Fruit fly (Drosophila melanogaster) whole organism, embryonic: Measurements from ENCODE around the gene QC.

Experiments
- BtbVII ChIP-seq: fragments of 200-800 bp; sonication (Bioruptor generic); optimal IDR thresholded peaks from 3 replicates; lab custom pipeline; 2017; ENCODE audit warnings: missing biosample characterization, mild to moderate bottlenecking, missing genetic modification characterization
- CG10147 ChIP-seq: fragments of 200-800 bp; sonication (Bioruptor generic); optimal IDR thresholded peaks from 2 replicates; lab custom pipeline; 2019; ENCODE audit warnings: missing biosample characterization, mild to moderate bottlenecking, missing genetic modification characterization, moderate library complexity
- CG10543 ChIP-seq: fragments of 200-800 bp; sonication (Bioruptor generic); optimal IDR thresholded peaks from 3 replicates; lab custom pipeline; 2017; ENCODE audit warnings: missing biosample characterization, mild to moderate bottlenecking, missing genetic modification characterization, moderate library complexity
- CG11695 ChIP-seq: fragments of 200-800 bp; sonication (Bioruptor generic); IDR thresholded peaks from 3 replicates; pipeline ENCODE4 v1.3.6; 2022; ENCODE audit warnings: missing biosample characterization, missing genetic modification characterization
- CG12104 ChIP-seq: fragments of 200-800 bp; sonication (Bioruptor generic); optimal IDR thresholded peaks from 3 replicates; lab custom pipeline; 2016; ENCODE audit warnings: missing biosample characterization, missing genetic modification characterization
- CG12744 ChIP-seq: fragments of 200-800 bp; sonication (Bioruptor generic); optimal IDR thresholded peaks from 2 replicates; lab custom pipeline; 2016; ENCODE audit warnings: missing biosample characterization, missing genetic modification characterization
- CG13123 ChIP-seq: fragments of 200-800 bp; sonication (Bioruptor generic); optimal IDR thresholded peaks from 2 replicates; lab custom pipeline; 2016; ENCODE audit warnings: missing biosample characterization, missing genetic modification characterization
- CG15073 ChIP-seq: fragments of 200-800 bp; sonication (Bioruptor generic); optimal IDR thresholded peaks from 2 replicates; lab custom pipeline; 2016; ENCODE audit warnings: missing biosample characterization, missing genetic modification characterization
- CG17385 ChIP-seq: fragments of 200-800 bp; sonication (Bioruptor generic); optimal IDR thresholded peaks from 3 replicates; lab custom pipeline; 2018; ENCODE audit warnings: missing biosample characterization, mild to moderate bottlenecking, missing genetic modification characterization
- CG17612 ChIP-seq: fragments of 200-800 bp; sonication (Bioruptor generic); IDR thresholded peaks from 2 replicates; pipeline ENCODE4 v1.3.6; 2022; ENCODE audit warnings: missing biosample characterization, missing genetic modification characterization
- CG1792 ChIP-seq: fragments of 200-800 bp; sonication (Bioruptor generic); optimal IDR thresholded peaks from 2 replicates; lab custom pipeline; 2016; ENCODE audit warnings: missing biosample characterization, missing genetic modification characterization
- CG18476 ChIP-seq: fragments of 200-800 bp; sonication (Bioruptor generic); optimal IDR thresholded peaks from 2 replicates; lab custom pipeline; 2016; ENCODE audit warnings: missing biosample characterization, mild to moderate bottlenecking, missing genetic modification characterization
- CG2678 ChIP-seq: fragments of 200-800 bp; sonication (Bioruptor generic); optimal IDR thresholded peaks from 3 replicates; lab custom pipeline; 2019; ENCODE audit warnings: missing biosample characterization, mild to moderate bottlenecking, missing genetic modification characterization, moderate library complexity
- CG32767 ChIP-seq: fragments of 200-800 bp; sonication (Bioruptor generic); IDR thresholded peaks from 2 replicates; pipeline ENCODE4 v1.3.6; 2022; ENCODE audit warnings: missing biosample characterization, missing genetic modification characterization
- CG6175 ChIP-seq: fragments of 200-800 bp; sonication (Bioruptor generic); IDR thresholded peaks from 3 replicates; pipeline ENCODE4 v1.3.6; 2022; ENCODE audit warnings: missing biosample characterization, missing genetic modification characterization
- CG6791 ChIP-seq: fragments of 200-800 bp; sonication (Bioruptor generic); IDR thresholded peaks from 3 replicates; pipeline ENCODE4 v1.3.6; 2022; ENCODE audit warnings: missing biosample characterization, missing genetic modification characterization; ENCODE audit not compliant: partially characterized antibody
- CG8290 ChIP-seq, 3 experiments: fragments of 200-800 bp; sonication (Bioruptor generic); optimal IDR thresholded peaks; 2 replicates each; lab custom pipeline; 2016 to 2019; ENCODE audit warnings: missing biosample characterization in 3 of 3, missing genetic modification characterization in 3 of 3, mild to moderate bottlenecking in 2 of 3, moderate library complexity in 1 of 3
- Dref ChIP-seq: fragments of 200-800 bp; sonication (Bioruptor generic); IDR thresholded peaks from 2 replicates; pipeline ENCODE4 v1.3.6; 2022; ENCODE audit warnings: missing biosample characterization, missing genetic modification characterization
- Ets97D ChIP-seq: fragments of 200-800 bp; sonication (Bioruptor generic); optimal IDR thresholded peaks from 3 replicates; lab custom pipeline; 2016; ENCODE audit warnings: missing biosample characterization, missing genetic modification characterization
- Fer3 ChIP-seq: fragments of 200-800 bp; sonication (Bioruptor generic); optimal IDR thresholded peaks from 2 replicates; lab custom pipeline; 2018; ENCODE audit warnings: missing biosample characterization, mild to moderate bottlenecking, missing genetic modification characterization, moderate library complexity
- Gug ChIP-seq: fragments of 200-800 bp; sonication (Bioruptor generic); IDR thresholded peaks from 4 replicates; pipeline ENCODE4 v1.3.6; 2022; ENCODE audit warnings: missing biosample characterization, missing genetic modification characterization
- HHEX ChIP-seq: fragments of 200-800 bp; sonication (Bioruptor generic); optimal IDR thresholded peaks from 3 replicates; lab custom pipeline; 2017; ENCODE audit warnings: missing biosample characterization, mild to moderate bottlenecking, missing genetic modification characterization, missing genetic modification reagents
- HLH54F ChIP-seq: fragments of 200-800 bp; sonication (Bioruptor generic); optimal IDR thresholded peaks from 3 replicates; lab custom pipeline; 2016; ENCODE audit warnings: missing biosample characterization, missing genetic modification characterization
- Hr3 ChIP-seq: fragments of 200-800 bp; sonication (Bioruptor generic); optimal IDR thresholded peaks from 3 replicates; lab custom pipeline; 2016; ENCODE audit warnings: missing biosample characterization, missing genetic modification characterization
- MBD-R2 ChIP-seq: fragments of 200-800 bp; sonication (Bioruptor generic); IDR thresholded peaks from 2 replicates; pipeline ENCODE4 v1.3.6; 2022; ENCODE audit warnings: missing biosample characterization, missing genetic modification characterization
- Mad ChIP-seq: fragments of 200-800 bp; sonication (Bioruptor generic); optimal IDR thresholded peaks from 2 replicates; lab custom pipeline; 2016; ENCODE audit warnings: missing biosample characterization, missing genetic modification characterization
- Myb ChIP-seq: fragments of 200-800 bp; sonication (Bioruptor generic); optimal IDR thresholded peaks from 2 replicates; lab custom pipeline; 2016; ENCODE audit warnings: missing biosample characterization, missing genetic modification characterization
- Ravus ChIP-seq: fragments of 200-800 bp; sonication (Bioruptor generic); IDR thresholded peaks from 2 replicates; pipeline ENCODE4 v1.3.6; 2022; ENCODE audit warnings: missing biosample characterization, missing genetic modification characterization
- bcd ChIP-seq: fragments of 200-800 bp; sonication (Bioruptor generic); optimal IDR thresholded peaks from 2 replicates; lab custom pipeline; 2017; ENCODE audit warnings: missing biosample characterization, mild to moderate bottlenecking, missing genetic modification characterization
- croc ChIP-seq: fragments of 200-800 bp; sonication (Bioruptor generic); conservative IDR thresholded peaks from 3 replicates; pipeline ENCODE4 v1.3.6; 2022; ENCODE audit warnings: missing biosample characterization, missing genetic modification characterization
- disco-r ChIP-seq: fragments of 200-800 bp; sonication (Bioruptor generic); optimal IDR thresholded peaks from 2 replicates; lab custom pipeline; 2016; ENCODE audit warnings: missing biosample characterization, missing genetic modification characterization
- emc ChIP-seq: fragments of 200-800 bp; sonication (Bioruptor generic); optimal IDR thresholded peaks from 2 replicates; lab custom pipeline; 2016; ENCODE audit warnings: missing biosample characterization, missing genetic modification characterization
- esg ChIP-seq: fragments of 200-800 bp; sonication (Bioruptor generic); conservative IDR thresholded peaks from 2 replicates; pipeline ENCODE4 v1.3.6; 2022; ENCODE audit warnings: missing biosample characterization, missing genetic modification characterization
- gcm2 ChIP-seq: fragments of 200-800 bp; sonication (Bioruptor generic); optimal IDR thresholded peaks from 2 replicates; lab custom pipeline; 2016; ENCODE audit warnings: missing biosample characterization, missing genetic modification characterization
- gsb ChIP-seq: fragments of 200-800 bp; sonication (Bioruptor generic); IDR thresholded peaks from 2 replicates; pipeline ENCODE4 v1.3.6; 2022; ENCODE audit warnings: missing biosample characterization, missing genetic modification characterization
- jigr1 ChIP-seq: fragments of 200-800 bp; sonication (Bioruptor generic); IDR thresholded peaks from 3 replicates; pipeline ENCODE4 v1.3.6; 2022; ENCODE audit warnings: missing biosample characterization, missing genetic modification characterization
- jing ChIP-seq: fragments of 200-800 bp; sonication (Bioruptor generic); optimal IDR thresholded peaks from 2 replicates; lab custom pipeline; 2018; ENCODE audit warnings: missing biosample characterization, mild to moderate bottlenecking, missing genetic modification characterization
- lola ChIP-seq, 3 experiments: fragments of >200 bp in 2 of 3; fragments of 200-800 bp in 1 of 3; sonication (Bioruptor generic) in 1 of 3; optimal IDR thresholded peaks; 2 replicates each; lab custom pipeline; 2017 to 2019; ENCODE audit warnings: missing biosample characterization in 3 of 3, missing genetic modification characterization in 3 of 3, mild to moderate bottlenecking in 1 of 3, moderate library complexity in 1 of 3
- lov ChIP-seq, 2 experiments: fragments of 200-800 bp in 1 of 2; fragments of >200 bp in 1 of 2; sonication (Bioruptor generic) in 1 of 2; IDR thresholded peaks in 1 of 2; optimal IDR thresholded peaks in 1 of 2; 2 replicates in 1 of 2; 3 replicates in 1 of 2; pipeline versions ENCODE4 v1.3.6 to Lab custom; 2017 to 2022; ENCODE audit warnings: missing biosample characterization in 1 of 2, missing genetic modification characterization in 1 of 2
- nmo ChIP-seq: fragments of 200-800 bp; sonication (Bioruptor generic); optimal IDR thresholded peaks from 2 replicates; lab custom pipeline; 2018; ENCODE audit warnings: missing biosample characterization, mild to moderate bottlenecking, missing genetic modification characterization, moderate library complexity
- org-1 ChIP-seq: fragments of 200-800 bp; sonication (Bioruptor generic); optimal IDR thresholded peaks from 2 replicates; lab custom pipeline; 2017; ENCODE audit warnings: missing biosample characterization, missing genetic modification characterization
- pfk ChIP-seq: fragments of 200-800 bp; sonication (Bioruptor generic); optimal IDR thresholded peaks from 2 replicates; lab custom pipeline; 2018; ENCODE audit warnings: missing biosample characterization, mild to moderate bottlenecking, missing genetic modification characterization, moderate library complexity
- pho ChIP-seq: fragments of 200-800 bp; sonication (Bioruptor generic); optimal IDR thresholded peaks from 2 replicates; lab custom pipeline; 2016; ENCODE audit warnings: missing biosample characterization, missing genetic modification characterization
- pnt ChIP-seq: fragments of 200-800 bp; sonication (Bioruptor generic); optimal IDR thresholded peaks from 3 replicates; lab custom pipeline; 2016; ENCODE audit warnings: missing biosample characterization, missing genetic modification characterization
- pzg ChIP-seq: fragments of 200-800 bp; sonication (Bioruptor generic); optimal IDR thresholded peaks from 3 replicates; lab custom pipeline; 2018; ENCODE audit warnings: missing biosample characterization, mild to moderate bottlenecking, missing genetic modification characterization, moderate library complexity
- ro ChIP-seq: fragments of 200-800 bp; sonication (Bioruptor generic); IDR thresholded peaks from 2 replicates; pipeline ENCODE4 v1.3.6; 2022; ENCODE audit warnings: missing biosample characterization, missing genetic modification characterization
- schlank ChIP-seq: fragments of 200-800 bp; sonication (Bioruptor generic); optimal IDR thresholded peaks from 2 replicates; lab custom pipeline; 2018; ENCODE audit warnings: missing biosample characterization, mild to moderate bottlenecking, missing genetic modification characterization
- trem ChIP-seq: fragments of 200-800 bp; optimal IDR thresholded peaks from 3 replicates; lab custom pipeline; 2019; ENCODE audit warnings: missing biosample characterization, mild to moderate bottlenecking, missing genetic modification characterization, moderate library complexity
- yki ChIP-seq: fragments of >200 bp; optimal IDR thresholded peaks from 3 replicates; lab custom pipeline; 2018

The QC gene

dm6 chr3L:5871201-5871600 is 31.1 kb downstream of the QC start, which contains the start of gene CG5568:
Gene CG5568 (plus strand): TSS chr3L:5871501.
- TF ChIP-seq ro (GFP tag; lab: Robert Waterston, UW) (no peak), CG12104 (GFP tag; lab: Kevin White, UChicago) (no peak), Ets97D (GFP tag; lab: Kevin White, UChicago) (no peak), lola (GFP tag; optimal IDR thresholded peaks at IDR 0.05; lab: Kevin White, UChicago) (no peak), HHEX (GFP tag; lab: Kevin White, UChicago) (no peak), yki (lab: Kevin White, UChicago) (no peak), CG1792 (GFP tag; lab: Kevin White, UChicago) (no peak), gcm2 (GFP tag; lab: Kevin White, UChicago) (no peak), gsb (GFP tag; lab: Robert Waterston, UW) (no peak), Gug (no peak), BtbVII (GFP tag; lab: Kevin White, UChicago) (no peak), Ravus (no peak), CG6175 (GFP tag; lab: Robert Waterston, UW) (no peak), disco-r (GFP tag; lab: Kevin White, UChicago) (no peak), trem (no peak), emc (GFP tag; lab: Kevin White, UChicago) (no peak)

- no peak for TF ChIP-seq CG2678 (tag; lab: Kevin White, UChicago)
- TF ChIP-seq croc (GFP tag; lab: Robert Waterston, UW), result peak; percentile 68
- TF ChIP-seq CG13123, result no peak
- peak; percentile 54 for TF ChIP-seq pnt (GFP tag; lab: Kevin White, UChicago)
- peak; percentile 22; the same call in 1 of the 2 replicates for TF ChIP-seq esg
- no peak for TF ChIP-seq schlank
- TF ChIP-seq pzg (GFP tag; lab: Kevin White, UChicago), result peak; percentile 31
- peak; percentile 94 for TF ChIP-seq CG8290 (GFP tag; optimal IDR thresholded peaks at IDR 0.05; lab: Kevin White, UChicago)
- no peak for TF ChIP-seq CG8290 (tag; optimal IDR thresholded peaks at IDR 0.05; lab: Kevin White, UChicago)
- TF ChIP-seq CG15073 (GFP tag; lab: Kevin White, UChicago), result no peak
- peak; percentile 1 for TF ChIP-seq Mad (GFP tag; lab: Kevin White, UChicago)
- peak; percentile 23 for TF ChIP-seq pfk (GFP tag; lab: Kevin White, UChicago)
- TF ChIP-seq CG17385 (GFP tag; lab: Kevin White, UChicago), result no peak
- 0 out of 2 replicates have a peak, but pooled peaks have one; percentile 8 for TF ChIP-seq Dref
- 0 out of 2 replicates have a peak, but pooled peaks have one; percentile 25 for TF ChIP-seq CG32767 (GFP tag; lab: Robert Waterston, UW)
- TF ChIP-seq pho (GFP tag; lab: Kevin White, UChicago), result peak; percentile 44
- no peak for TF ChIP-seq lov (optimal IDR thresholded peaks at IDR 0.05; lab: Kevin White, UChicago)
- peak; percentile 70; the same call in 1 of the 3 replicates for TF ChIP-seq lov (GFP tag; IDR thresholded peaks at IDR 0.05; lab: Robert Waterston, UW)
- no peak for TF ChIP-seq CG10147
- TF ChIP-seq nmo, result peak; percentile 66
- peak; percentile 43 for TF ChIP-seq CG18476 (GFP tag; lab: Kevin White, UChicago)
- peak; percentile 21; the same call in 1 of the 2 replicates for TF ChIP-seq CG17612 (GFP tag; lab: Robert Waterston, UW)
- TF ChIP-seq bcd (GFP tag; lab: Kevin White, UChicago), result peak; percentile 54
- no peak for TF ChIP-seq org-1 (GFP tag; lab: Kevin White, UChicago)
- TF ChIP-seq HLH54F (GFP tag; lab: Kevin White, UChicago), result peak; percentile 34
- TF ChIP-seq jing (GFP tag; lab: Kevin White, UChicago), result peak; percentile 7
- no peak for TF ChIP-seq CG10543 (GFP tag; lab: Kevin White, UChicago)
- TF ChIP-seq CG11695 (GFP tag; lab: Robert Waterston, UW), result no peak
- peak; percentile 33; the same call in 1 of the 2 replicates for TF ChIP-seq MBD-R2 (GFP tag; lab: Robert Waterston, UW)
- peak; percentile 36 for TF ChIP-seq CG12744 (GFP tag; lab: Kevin White, UChicago)
- TF ChIP-seq Myb, result peak; percentile 18
- TF ChIP-seq jigr1 (GFP tag; lab: Robert Waterston, UW), result no peak
- peak; percentile 87 for TF ChIP-seq CG6791 (GFP tag; lab: Robert Waterston, UW)
- TF ChIP-seq Fer3 (tag; lab: Kevin White, UChicago), result peak; percentile 80
- peak; percentile 65 for TF ChIP-seq Hr3 (GFP tag; lab: Kevin White, UChicago)
Observed at dm6 chr3L:5869614-5870204, 32.5 kb downstream of the QC start.
